Comparison of ENCODE assay signal across 4 worm cellular contexts in the genomic region with DNA sequence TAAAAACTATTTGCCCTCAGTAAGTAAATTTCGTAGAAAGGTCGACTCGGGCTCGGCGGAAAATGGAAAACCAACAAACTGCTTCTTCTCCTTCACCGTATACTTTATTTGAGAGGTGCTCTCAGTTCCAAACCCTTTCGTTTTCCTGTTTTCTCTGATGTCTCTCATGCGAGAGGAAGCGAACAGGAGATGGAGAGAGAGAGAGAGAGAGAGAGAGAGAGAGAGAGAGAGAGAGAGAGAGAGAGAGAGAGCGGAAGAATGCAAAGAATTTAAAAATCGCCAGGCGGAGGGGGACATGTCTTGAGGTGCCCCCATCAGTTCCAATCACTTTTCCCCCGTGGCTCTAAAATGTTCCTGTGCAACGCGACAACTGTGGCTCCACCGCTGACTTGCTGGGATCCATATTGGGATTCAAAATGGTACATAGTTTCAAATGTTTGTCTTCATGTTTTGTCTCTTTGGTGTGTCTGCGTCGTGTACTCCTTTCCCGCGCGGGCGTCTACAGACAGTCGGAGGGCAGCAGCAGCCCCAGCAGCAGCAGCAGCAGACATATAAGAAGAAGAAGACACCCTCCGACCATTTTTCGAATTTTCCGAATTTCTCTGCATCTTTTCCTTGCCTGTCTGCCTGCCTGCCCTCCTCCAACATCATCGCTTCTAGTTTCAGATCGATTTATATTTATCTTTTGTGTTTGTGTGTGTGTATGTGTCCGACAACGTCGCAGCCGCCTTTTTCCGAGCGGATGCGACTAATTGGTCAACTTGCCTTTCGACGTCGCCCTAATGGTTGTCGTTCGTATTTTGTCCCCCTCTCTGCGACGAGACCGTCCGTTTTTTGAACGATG.
TF ChIP-seq lines count a peak whose summit lies in the region.

R08C7.11 (minus strand) TSS at position 608 of the 844 bp plus-strand sequence.

TF ChIP-seq in whole organism, L2 larva, 48 proteins besides CTCF, POLR2A, EP300 and RAD21:
- TF ChIP-seq lsy-2 (tag; optimal IDR thresholded peaks at IDR 0.05; lab: Kevin White, UChicago) (peak in 1 of 2 experiments; percentile 26), nhr-25 (tag; optimal IDR thresholded peaks at IDR 0.05; lab: Kevin White, UChicago) (peak; percentile 29), nhr-6 (tag; optimal IDR thresholded peaks at IDR 0.05; lab: Kevin White, UChicago) (no peak), ceh-16 (tag; optimal IDR thresholded peaks at IDR 0.05; lab: Kevin White, UChicago) (peak; percentile 34), peb-1 (tag; optimal IDR thresholded peaks at IDR 0.05; lab: Kevin White, UChicago) (peak; percentile 29), sma-3 (GFP tag; optimal IDR thresholded peaks at IDR 0.05; lab: Kevin White, UChicago) (peak; percentile 29), ceh-82 (tag; optimal IDR thresholded peaks at IDR 0.05; lab: Kevin White, UChicago) (no peak), F13H6.1 (tag; optimal IDR thresholded peaks at IDR 0.05; lab: Kevin White, UChicago) (peak; percentile 62), blmp-1 (tag; optimal IDR thresholded peaks at IDR 0.05; lab: Kevin White, UChicago; ENCODE audit: insufficient read depth) (peak; percentile 38), lin-13 (GFP tag; optimal IDR thresholded peaks at IDR 0.05; lab: Kevin White, UChicago) (peak; percentile 15), nhr-11 (tag; optimal IDR thresholded peaks at IDR 0.05; lab: Kevin White, UChicago) (no peak), nhr-129 (tag; optimal IDR thresholded peaks at IDR 0.05; lab: Kevin White, UChicago) (peak; percentile 53)
TF ChIP-seq in whole organism, L2 larva: peak in this region for 9.

TF ChIP-seq in whole organism, L4 larva, 104 proteins besides CTCF, POLR2A, EP300 and RAD21 (continues in another document):
- TF ChIP-seq hlh-11 (tag; optimal IDR thresholded peaks at IDR 0.05; lab: Kevin White, UChicago) (peak; percentile 33), mxl-3 (GFP tag; optimal IDR thresholded peaks at IDR 0.05; lab: Kevin White, UChicago) (peak; percentile 40), set-16 (GFP tag; IDR thresholded peaks at IDR 0.05; lab: Robert Waterston, UW) (peak; percentile 75), dve-1 (tag; optimal IDR thresholded peaks at IDR 0.05; lab: Kevin White, UChicago; ENCODE audit: insufficient read depth) (peak; percentile 21), pha-4 (GFP tag; IDR thresholded peaks at IDR 0.05; lab: Robert Waterston, UW) (peak; percentile 24; the same call in 1 of the 2 replicates), pha-4 (tag; optimal IDR thresholded peaks at IDR 0.05; lab: Kevin White, UChicago) (no peak), nhr-28 (tag; optimal IDR thresholded peaks at IDR 0.05; lab: Kevin White, UChicago) (peak; percentile 65), pqm-1 (tag; optimal IDR thresholded peaks at IDR 0.05; lab: Kevin White, UChicago) (no peak), mes-2 (tag; optimal IDR thresholded peaks at IDR 0.05; lab: Kevin White, UChicago; ENCODE audit: poor library complexity, severe bottlenecking) (peak; percentile 37), ceh-28 (tag; optimal IDR thresholded peaks at IDR 0.05; lab: Kevin White, UChicago) (peak; percentile 32), Y105C5A.15 (GFP tag; IDR thresholded peaks at IDR 0.05; lab: Robert Waterston, UW) (no peak), ceh-44 (GFP tag; IDR thresholded peaks at IDR 0.05; lab: Robert Waterston, UW) (no peak), nhr-102 (tag; optimal IDR thresholded peaks at IDR 0.05; lab: Kevin White, UChicago) (no peak), unc-62 (GFP tag; optimal IDR thresholded peaks at IDR 0.05 in 1 of 2; lab: Kevin White, UChicago) (peak in 1 of 2 experiments; percentile 96), unc-62 (tag; optimal IDR thresholded peaks at IDR 0.05; lab: Kevin White, UChicago) (no peak), attf-4 (tag; optimal IDR thresholded peaks at IDR 0.05; lab: Kevin White, UChicago) (no peak), daf-16 (GFP tag; optimal IDR thresholded peaks at IDR 0.05; lab: Kevin White, UChicago) (no peak), daf-16 (tag; optimal IDR thresholded peaks at IDR 0.05; lab: Kevin White, UChicago) (peak; percentile 5), egl-27 (tag; optimal IDR thresholded peaks at IDR 0.05; lab: Kevin White, UChicago) (no peak), zip-2 (tag; optimal IDR thresholded peaks at IDR 0.05; lab: Kevin White, UChicago) (no peak), aly-2 (tag; optimal IDR thresholded peaks at IDR 0.05; lab: Kevin White, UChicago) (no peak), nhr-48 (tag; optimal IDR thresholded peaks at IDR 0.05; lab: Kevin White, UChicago) (peak; percentile 20), lsy-2 (tag; optimal IDR thresholded peaks at IDR 0.05; lab: Kevin White, UChicago) (peak in 1 of 2 experiments; percentile 17)

TF ChIP-seq in whole organism, late embryonic, 69 proteins besides CTCF, POLR2A, EP300 and RAD21:
- TF ChIP-seq ceh-6 (GFP tag; optimal IDR thresholded peaks at IDR 0.05; lab: Kevin White, UChicago) (peak; percentile 17), ttx-3 (tag; optimal IDR thresholded peaks at IDR 0.05; lab: Kevin White, UChicago) (no peak), ceh-18 (tag; optimal IDR thresholded peaks at IDR 0.05; lab: Kevin White, UChicago) (peak; percentile 30), nfya-1 (tag; optimal IDR thresholded peaks at IDR 0.05; lab: Kevin White, UChicago) (peak; percentile 16), sdc-2 (tag; optimal IDR thresholded peaks at IDR 0.05; lab: Kevin White, UChicago) (peak; percentile 50), unc-3 (GFP tag; conservative IDR thresholded peaks at IDR 0.05; lab: Robert Waterston, UW) (no peak), unc-3 (tag; optimal IDR thresholded peaks at IDR 0.05; lab: Kevin White, UChicago) (no peak)
TF ChIP-seq in whole organism, late embryonic: peak in this region for 4.

TF ChIP-seq in whole organism, mixed stage, embryonic, 35 proteins besides CTCF, POLR2A, EP300 and RAD21:
- TF ChIP-seq nhr-237 (tag; optimal IDR thresholded peaks at IDR 0.05; lab: Kevin White, UChicago) (no peak), elt-1 (tag; optimal IDR thresholded peaks at IDR 0.05; lab: Kevin White, UChicago; ENCODE audit: borderline replicate concordance, insufficient read depth) (no peak), lsy-2 (tag; optimal IDR thresholded peaks at IDR 0.05; lab: Kevin White, UChicago) (no peak), ces-1 (GFP tag; optimal IDR thresholded peaks at IDR 0.05; lab: Kevin White, UChicago) (no peak), drap-1 (GFP tag; optimal IDR thresholded peaks at IDR 0.05; lab: Kevin White, UChicago) (peak; percentile 41), cnd-1 (tag; optimal IDR thresholded peaks at IDR 0.05; lab: Kevin White, UChicago) (no peak), elt-3 (tag; optimal IDR thresholded peaks at IDR 0.05; lab: Kevin White, UChicago) (no peak), ztf-11 (tag; optimal IDR thresholded peaks at IDR 0.05; lab: Kevin White, UChicago) (no peak), nhr-2 (tag; optimal IDR thresholded peaks at IDR 0.05; lab: Kevin White, UChicago) (no peak), nhr-28 (tag; optimal IDR thresholded peaks at IDR 0.05; lab: Kevin White, UChicago) (no peak), hlh-1 (tag; optimal IDR thresholded peaks at IDR 0.05; lab: Kevin White, UChicago) (peak; percentile 22), nhr-12 (tag; optimal IDR thresholded peaks at IDR 0.05; lab: Kevin White, UChicago) (no peak), ceh-39 (tag; optimal IDR thresholded peaks at IDR 0.05; lab: Kevin White, UChicago) (no peak), snpc-4 (tag; optimal IDR thresholded peaks at IDR 0.05; lab: Kevin White, UChicago) (no peak), sem-2 (GFP tag; optimal IDR thresholded peaks at IDR 0.05; lab: Kevin White, UChicago) (no peak), lin-32 (GFP tag; optimal IDR thresholded peaks at IDR 0.05; lab: Kevin White, UChicago) (no peak), blmp-1 (tag; optimal IDR thresholded peaks at IDR 0.05; lab: Kevin White, UChicago) (no peak), zip-8 (tag; optimal IDR thresholded peaks at IDR 0.05; lab: Kevin White, UChicago) (no peak), ceh-43 (GFP tag; optimal IDR thresholded peaks at IDR 0.05; lab: Kevin White, UChicago) (no peak), sptf-1 (tag; optimal IDR thresholded peaks at IDR 0.05; lab: Kevin White, UChicago) (no peak), mls-2 (tag; optimal IDR thresholded peaks at IDR 0.05; lab: Kevin White, UChicago) (no peak), pha-4 (tag; optimal IDR thresholded peaks at IDR 0.05; lab: Kevin White, UChicago) (no peak), ham-2 (GFP tag; optimal IDR thresholded peaks at IDR 0.05; lab: Kevin White, UChicago) (peak; percentile 76), M03D4.4 (tag; optimal IDR thresholded peaks at IDR 0.05; lab: Kevin White, UChicago) (peak; percentile 32), mep-1 (tag; optimal IDR thresholded peaks at IDR 0.05; lab: Kevin White, UChicago) (no peak)
